Worm (Caenorhabditis elegans) whole organism, early embryonic: ENCODE results near the gene Y6G8.14.

Source experiments
- B0310.2 ChIP-seq: sonication (generic microtip); optimal IDR thresholded peaks from 2 replicates; lab custom pipeline; 2016; ENCODE audit warnings: mild to moderate bottlenecking, missing genetic modification characterization, missing compliant biosample characterization
- aly-1 ChIP-seq: sonication (generic microtip); optimal IDR thresholded peaks from 2 replicates; lab custom pipeline; 2016; ENCODE audit warnings: missing genetic modification characterization, missing compliant biosample characterization
- ama-1 ChIP-seq: fragments of 150-350 bp; optimal IDR thresholded peaks from 2 replicates; lab custom pipeline; 2014
- ceh-36 ChIP-seq: sonication (generic microtip); optimal IDR thresholded peaks from 2 replicates; lab custom pipeline; 2016; ENCODE audit warnings: missing genetic modification characterization, inconsistent platforms, missing compliant biosample characterization
- flt-1 ChIP-seq: fragments of 200-800 bp; sonication (Bioruptor generic); IDR thresholded peaks from 2 replicates; pipeline ENCODE4 v1.3.6; 2022; ENCODE audit warnings: missing genetic modification characterization, missing compliant biosample characterization
- sea-1 ChIP-seq: fragments of 200-800 bp; sonication (Bioruptor generic); conservative IDR thresholded peaks from 2 replicates; pipeline ENCODE4 v1.3.6; 2022; ENCODE audit warnings: missing genetic modification characterization, missing compliant biosample characterization
- tbx-11 ChIP-seq: fragments of 200-800 bp; sonication (Bioruptor generic); IDR thresholded peaks from 2 replicates; pipeline ENCODE4 v1.3.6; 2022; ENCODE audit warnings: missing genetic modification characterization, missing compliant biosample characterization
- tbx-37 ChIP-seq: fragments of 200-800 bp; sonication (Bioruptor generic); conservative IDR thresholded peaks from 2 replicates; pipeline ENCODE4 v1.3.6; 2022; ENCODE audit warnings: missing genetic modification reagents, missing genetic modification characterization, missing compliant biosample characterization
- tra-4 ChIP-seq: sonication (generic microtip); optimal IDR thresholded peaks from 2 replicates; lab custom pipeline; 2017; ENCODE audit warnings: missing genetic modification characterization, missing compliant biosample characterization

ce11 chrV:17660003-17660402 lies 45.9 kb upstream of the Y6G8.14 start, which contains the start of gene dgat-2:
- TF ChIP-seq sea-1 (GFP tag; lab: Robert Waterston, UW) (no peak), tbx-11 (GFP tag; lab: Robert Waterston, UW) (no peak), flt-1 (no peak), ceh-36 (tag; lab: Kevin White, UChicago) (no peak), ama-1 (lab: Kevin White, UChicago) (no peak), tbx-37 (GFP tag; lab: Robert Waterston, UW) (no peak), tra-4 (tag; lab: Kevin White, UChicago) (no peak), B0310.2 (no peak), aly-1 (tag; lab: Kevin White, UChicago) (no peak)
